Fruit fly (Drosophila melanogaster) S2 (cell line): ENCODE measurements around the gene H15.

ENCODE experiments used
- CG8478 ChIP-seq: fragments of >200 bp; optimal IDR thresholded peaks from 2 replicates; lab custom pipeline; 2018
- CTCF ChIP-seq, 2 experiments: fragments of >200 bp; optimal IDR thresholded peaks; 2 replicates each; lab custom pipeline; 2018

- TF ChIP-seq CG8478 (lab: Kevin White, UChicago) (no peak), CTCF (optimal IDR thresholded peaks at IDR 0.05; lab: Kevin White, UChicago) (no peak)
These were observed 10.7 kb upstream of the H15 start for dm6 chr2L:5393339-5393738.
